Worm (Caenorhabditis elegans): ENCODE data around the gene K05F1.13.

K05F1.13 gene

DNA sequence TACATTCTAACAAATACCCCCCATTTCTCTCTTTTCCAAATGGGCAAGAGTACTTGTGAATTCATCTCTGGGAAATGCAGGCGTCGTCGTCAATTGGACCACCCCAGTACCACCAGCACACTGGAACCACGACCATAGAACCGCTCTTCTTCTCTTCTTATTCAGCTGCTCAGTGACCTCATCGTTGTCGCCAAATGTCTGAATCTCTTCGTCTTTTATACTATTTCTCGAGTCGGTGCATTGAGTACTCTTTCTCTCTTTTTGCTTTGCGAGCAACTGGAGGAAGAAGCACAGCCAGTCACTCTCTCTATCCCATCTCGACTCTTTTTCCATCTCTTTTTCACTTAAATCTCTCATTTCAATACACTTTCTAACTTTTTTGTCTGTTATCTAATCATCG is 9.0 kb upstream of the K05F1.13 start:
- TF ChIP-seq ceh-18 (tag; optimal IDR thresholded peaks at IDR 0.05) (peak; percentile 46), unc-42 (tag; optimal IDR thresholded peaks at IDR 0.05) (peak; percentile 67), ceh-30 (tag; optimal IDR thresholded peaks at IDR 0.05) (no peak), unc-55 (GFP tag; optimal IDR thresholded peaks at IDR 0.05) (peak; percentile 42), nfya-1 (tag; optimal IDR thresholded peaks at IDR 0.05) (peak; percentile 33), ceh-14 (tag; optimal IDR thresholded peaks at IDR 0.05) (peak; percentile 2), hlh-6 (tag; optimal IDR thresholded peaks at IDR 0.05) (no peak), elt-2 (tag; optimal IDR thresholded peaks at IDR 0.05) (no peak), ceh-48 (tag; optimal IDR thresholded peaks at IDR 0.05) (peak; percentile 21), ceh-31 (tag; optimal IDR thresholded peaks at IDR 0.05) (peak; percentile 26), ceh-2 (tag; optimal IDR thresholded peaks at IDR 0.05) (no peak), tbx-2 (tag; optimal IDR thresholded peaks at IDR 0.05) (peak; percentile 11)

DNA sequence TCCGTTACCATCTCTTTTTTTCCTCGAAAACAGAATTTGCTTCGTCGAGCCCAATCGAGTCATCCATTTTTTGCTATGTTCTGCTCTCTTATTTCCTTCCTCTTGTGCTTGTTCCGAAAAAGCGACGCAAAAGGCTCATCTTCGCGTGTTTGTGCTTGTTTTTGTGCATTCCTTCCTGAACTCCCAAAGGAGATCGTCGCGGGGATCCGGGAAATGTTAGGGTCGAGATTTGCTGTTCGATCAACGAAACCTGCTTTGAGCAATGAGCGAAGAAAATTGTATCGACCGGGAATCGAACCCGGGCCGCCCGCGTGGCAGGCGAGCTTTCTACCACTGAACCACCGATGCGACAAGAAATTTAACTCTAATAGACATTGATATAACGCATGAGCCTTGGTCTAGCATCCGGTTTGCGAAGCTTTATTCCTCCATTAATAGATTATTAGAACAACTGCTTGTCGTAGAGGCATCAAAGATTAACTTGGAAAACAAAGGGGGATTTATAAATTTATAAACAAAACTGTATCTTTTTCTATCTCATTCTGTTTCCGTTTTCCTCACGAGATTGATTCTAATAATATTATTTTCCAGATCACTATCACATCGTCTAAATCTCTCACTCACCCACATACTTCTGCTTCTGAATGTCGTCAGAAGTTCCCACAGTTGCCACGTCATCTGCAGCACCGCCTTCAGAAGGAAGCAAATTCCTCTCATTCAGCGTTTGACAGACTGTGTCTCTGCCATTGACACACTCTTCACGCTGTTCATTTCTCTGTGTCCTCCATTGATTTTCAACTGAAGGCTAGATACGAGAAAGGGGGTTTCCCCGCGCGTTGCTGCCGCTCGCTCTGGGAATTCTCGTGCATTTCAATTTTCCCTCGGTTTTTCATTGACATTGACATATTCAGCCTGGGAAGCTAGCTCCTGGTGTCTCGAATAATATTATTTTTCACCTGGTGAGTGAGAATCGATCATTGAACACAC is 6.7 kb upstream of the K05F1.13 start, which contains the start of gene K05F1.6:
Gene K05F1.6, plus strand, starts transcription at position 586 of the 987 bp plus-strand sequence.
- TF ChIP-seq K09A11.1 (tag; optimal IDR thresholded peaks at IDR 0.05; ENCODE audit: insufficient read depth) = no peak
- TF ChIP-seq tbx-2 (tag; optimal IDR thresholded peaks at IDR 0.05) = peak; percentile 60
- peak; percentile 77 for TF ChIP-seq K02D7.2 (tag; optimal IDR thresholded peaks at IDR 0.05)
- no peak for TF ChIP-seq ama-1 (optimal IDR thresholded peaks at IDR 0.05)
- no peak; the same call in 1 of the 2 replicates for TF ChIP-seq unc-3 (GFP tag; conservative IDR thresholded peaks at IDR 0.05)
- peak; percentile 9 for TF ChIP-seq unc-3 (tag; optimal IDR thresholded peaks at IDR 0.05)
- TF ChIP-seq sdc-2 (tag; optimal IDR thresholded peaks at IDR 0.05) = peak; percentile 41
- peak; percentile 42 for TF ChIP-seq pat-9 (tag; optimal IDR thresholded peaks at IDR 0.05)
- TF ChIP-seq sox-2 (GFP tag; IDR thresholded peaks at IDR 0.05) = no peak
- peak; percentile 48 for TF ChIP-seq pha-2 (tag; optimal IDR thresholded peaks at IDR 0.05)
- peak; percentile 24 for TF ChIP-seq pag-3 (tag; optimal IDR thresholded peaks at IDR 0.05; ENCODE audit: borderline replicate concordance)
- TF ChIP-seq ceh-24 (tag; optimal IDR thresholded peaks at IDR 0.05) = peak; percentile 17
- no peak for TF ChIP-seq tbx-7 (tag; optimal IDR thresholded peaks at IDR 0.05)
- peak; percentile 63 for TF ChIP-seq che-1 (tag; optimal IDR thresholded peaks at IDR 0.05)
- peak; percentile 39 for TF ChIP-seq hlh-13 (GFP tag; optimal IDR thresholded peaks at IDR 0.05)
- peak; percentile 68 for TF ChIP-seq hlh-6 (tag; optimal IDR thresholded peaks at IDR 0.05)
- TF ChIP-seq nhr-232 (tag; optimal IDR thresholded peaks at IDR 0.05) = peak; percentile 49
- peak; percentile 38 for TF ChIP-seq ttx-3 (tag; optimal IDR thresholded peaks at IDR 0.05)
- no peak for TF ChIP-seq eyg-1 (tag; optimal IDR thresholded peaks at IDR 0.05)
- TF ChIP-seq madf-2 (tag; optimal IDR thresholded peaks at IDR 0.05) = no peak
- no peak for TF ChIP-seq zip-5 (tag; optimal IDR thresholded peaks at IDR 0.05)
- TF ChIP-seq unc-42 (tag; optimal IDR thresholded peaks at IDR 0.05) = no peak
- TF ChIP-seq pha-4 (tag; optimal IDR thresholded peaks at IDR 0.05) = no peak
- no peak for TF ChIP-seq mec-3 (tag; optimal IDR thresholded peaks at IDR 0.05; ENCODE audit: borderline replicate concordance)
- TF ChIP-seq pax-1 (tag; optimal IDR thresholded peaks at IDR 0.05) = no peak
- TF ChIP-seq nfya-1 (tag; optimal IDR thresholded peaks at IDR 0.05) = peak; percentile 40
- TF ChIP-seq ceh-9 (tag; optimal IDR thresholded peaks at IDR 0.05) = peak; percentile 61
- TF ChIP-seq ceh-6 (GFP tag; optimal IDR thresholded peaks at IDR 0.05) = peak; percentile 44
- TF ChIP-seq lim-6 (tag; optimal IDR thresholded peaks at IDR 0.05) = no peak
- no peak for TF ChIP-seq hlh-8 (tag; optimal IDR thresholded peaks at IDR 0.05)
- peak; percentile 55 for TF ChIP-seq gmeb-2 (tag; optimal IDR thresholded peaks at IDR 0.05)
- no peak for TF ChIP-seq hlh-30 (tag; optimal IDR thresholded peaks at IDR 0.05; ENCODE audit: insufficient read depth)
- TF ChIP-seq ceh-34 (tag; optimal IDR thresholded peaks at IDR 0.05) = peak; percentile 28
- no peak for TF ChIP-seq syd-9 (tag; optimal IDR thresholded peaks at IDR 0.05)
- TF ChIP-seq ceh-19 (GFP tag; optimal IDR thresholded peaks at IDR 0.05) = peak; percentile 73
- peak; percentile 44 for TF ChIP-seq ceh-31 (tag; optimal IDR thresholded peaks at IDR 0.05)
- TF ChIP-seq unc-86 (tag; optimal IDR thresholded peaks at IDR 0.05) = no peak
- no peak for TF ChIP-seq fkh-10 (GFP tag; optimal IDR thresholded peaks at IDR 0.05)
- TF ChIP-seq elt-4 (tag; optimal IDR thresholded peaks at IDR 0.05) = no peak
- peak; percentile 65; the same call in 1 of the 2 replicates for TF ChIP-seq ceh-45 (GFP tag; IDR thresholded peaks at IDR 0.05)
- TF ChIP-seq ceh-14 (tag; optimal IDR thresholded peaks at IDR 0.05) = peak; percentile 57
- TF ChIP-seq Y22D7AL.16 (tag; optimal IDR thresholded peaks at IDR 0.05) = peak; percentile 53

Data from whole organism, late embryonic.